Worm (Caenorhabditis elegans) whole organism, mixed stage, embryonic: ENCODE results near the gene ugt-8.
A peak's percentile ranks its signal among the peaks of the same experiment; 100 is the strongest.

Source experiments
- M03D4.4 ChIP-seq: sonication (generic microtip); optimal IDR thresholded peaks from 2 replicates; lab custom pipeline; 2017; ENCODE audit warnings: mild to moderate bottlenecking, missing genetic modification characterization, missing compliant biosample characterization
- bed-3 ChIP-seq: fragments of 200-800 bp; sonication (Bioruptor generic); optimal IDR thresholded peaks from 3 replicates; lab custom pipeline; 2018; ENCODE audit warnings: mild to moderate bottlenecking, missing genetic modification characterization, moderate library complexity, missing compliant biosample characterization
- ceh-43 ChIP-seq: fragments of 200-800 bp; sonication (Bioruptor generic); optimal IDR thresholded peaks from 2 replicates; lab custom pipeline; 2018; ENCODE audit warnings: mild to moderate bottlenecking, missing genetic modification characterization, moderate library complexity, missing compliant biosample characterization
- ceh-83 ChIP-seq: fragments of 200-800 bp; sonication (Bioruptor generic); optimal IDR thresholded peaks from 2 replicates; lab custom pipeline; 2018; ENCODE audit warnings: mild to moderate bottlenecking, missing genetic modification characterization, missing compliant biosample characterization
- ces-1 ChIP-seq: fragments of 150-350 bp; optimal IDR thresholded peaks from 2 replicates; lab custom pipeline; 2014; ENCODE audit warnings: missing biosample characterization, missing genetic modification reagents, missing genetic modification characterization
- cnd-1 ChIP-seq: fragments of 200-800 bp; sonication (Bioruptor generic); optimal IDR thresholded peaks from 2 replicates; lab custom pipeline; 2018; ENCODE audit warnings: mild to moderate bottlenecking, missing genetic modification characterization, missing compliant biosample characterization
- drap-1 ChIP-seq: fragments of 200-800 bp; sonication (Bioruptor generic); optimal IDR thresholded peaks from 3 replicates; lab custom pipeline; 2018; ENCODE audit warnings: mild to moderate bottlenecking, missing genetic modification characterization, missing compliant biosample characterization
- elt-1 ChIP-seq: sonication (generic microtip); optimal IDR thresholded peaks from 2 replicates; lab custom pipeline; 2017; ENCODE audit warnings: missing genetic modification characterization, mild to moderate bottlenecking, missing compliant biosample characterization, antibody characterized with exemption, moderate library complexity, borderline replicate concordance; ENCODE audit not compliant: insufficient read depth
- elt-3 ChIP-seq: fragments of 150-350 bp; optimal IDR thresholded peaks from 2 replicates; lab custom pipeline; 2014; ENCODE audit warnings: missing biosample characterization, missing genetic modification characterization
- flh-1 ChIP-seq: fragments of 200-800 bp; sonication (Bioruptor generic); optimal IDR thresholded peaks from 2 replicates; lab custom pipeline; 2018; ENCODE audit warnings: mild to moderate bottlenecking, missing genetic modification characterization, moderate library complexity, missing compliant biosample characterization
- ham-2 ChIP-seq: fragments of 200-800 bp; sonication (Bioruptor generic); optimal IDR thresholded peaks from 2 replicates; lab custom pipeline; 2018; ENCODE audit warnings: mild to moderate bottlenecking, missing genetic modification characterization, missing compliant biosample characterization
- hlh-1 ChIP-seq: fragments of 150-350 bp; optimal IDR thresholded peaks from 2 replicates; lab custom pipeline; 2014; ENCODE audit warnings: missing biosample characterization, missing genetic modification reagents, missing genetic modification characterization
- lin-13 ChIP-seq: fragments of 150-350 bp; optimal IDR thresholded peaks from 2 replicates; lab custom pipeline; 2014; ENCODE audit warnings: missing biosample characterization, missing genetic modification characterization
- lin-32 ChIP-seq: fragments of 200-800 bp; sonication (Bioruptor generic); optimal IDR thresholded peaks from 2 replicates; lab custom pipeline; 2018; ENCODE audit warnings: mild to moderate bottlenecking, missing genetic modification characterization, missing compliant biosample characterization
- lsy-2 ChIP-seq: fragments of 150-350 bp; optimal IDR thresholded peaks from 2 replicates; lab custom pipeline; 2014; ENCODE audit warnings: missing biosample characterization, missing genetic modification characterization
- mep-1 ChIP-seq: fragments of 150-350 bp; optimal IDR thresholded peaks from 2 replicates; lab custom pipeline; 2017; ENCODE audit warnings: missing biosample characterization, missing genetic modification reagents, missing genetic modification characterization, inconsistent platforms
- mls-2 ChIP-seq: sonication (generic microtip); optimal IDR thresholded peaks from 2 replicates; lab custom pipeline; 2016; ENCODE audit warnings: mild to moderate bottlenecking, missing genetic modification characterization, moderate library complexity, missing compliant biosample characterization
- nhr-12 ChIP-seq: fragments of 150-350 bp; optimal IDR thresholded peaks from 2 replicates; lab custom pipeline; 2014; ENCODE audit warnings: missing biosample characterization, missing genetic modification characterization
- nhr-2 ChIP-seq: fragments of 150-350 bp; optimal IDR thresholded peaks from 2 replicates; lab custom pipeline; 2014; ENCODE audit warnings: missing biosample characterization, missing genetic modification characterization
- nhr-237 ChIP-seq: fragments of 150-350 bp; optimal IDR thresholded peaks from 2 replicates; lab custom pipeline; 2014; ENCODE audit warnings: missing biosample characterization, missing genetic modification characterization
- nhr-76 ChIP-seq: sonication (generic microtip); optimal IDR thresholded peaks from 2 replicates; lab custom pipeline; 2017; ENCODE audit warnings: missing biosample characterization, missing genetic modification characterization
- pha-4 ChIP-seq: fragments of 150-350 bp; optimal IDR thresholded peaks from 2 replicates; lab custom pipeline; 2018; ENCODE audit warnings: missing biosample characterization, missing genetic modification reagents, missing genetic modification characterization
- snpc-4 ChIP-seq: fragments of 150-350 bp; optimal IDR thresholded peaks from 2 replicates; lab custom pipeline; 2014; ENCODE audit warnings: missing biosample characterization, missing genetic modification characterization
- sptf-1 ChIP-seq: sonication (generic microtip); optimal IDR thresholded peaks from 2 replicates; lab custom pipeline; 2017; ENCODE audit warnings: mild to moderate bottlenecking, missing genetic modification characterization, moderate library complexity, missing compliant biosample characterization
- tbx-8 ChIP-seq: fragments of 200-800 bp; sonication (Bioruptor generic); optimal IDR thresholded peaks from 2 replicates; lab custom pipeline; 2018; ENCODE audit warnings: mild to moderate bottlenecking, missing genetic modification characterization, moderate library complexity, missing compliant biosample characterization
- unc-120 ChIP-seq: sonication (generic microtip); optimal IDR thresholded peaks from 2 replicates; lab custom pipeline; 2017; ENCODE audit warnings: missing genetic modification characterization, missing compliant biosample characterization; ENCODE audit not compliant: poor library complexity, severe bottlenecking
- unc-39 ChIP-seq: fragments of 150-350 bp; optimal IDR thresholded peaks from 2 replicates; lab custom pipeline; 2014; ENCODE audit warnings: missing biosample characterization, missing genetic modification characterization
- unc-62 ChIP-seq: fragments of 150-350 bp; optimal IDR thresholded peaks from 2 replicates; lab custom pipeline; 2014; ENCODE audit warnings: missing biosample characterization, missing genetic modification reagents, missing genetic modification characterization
- zip-8 ChIP-seq: fragments of 150-350 bp; optimal IDR thresholded peaks from 2 replicates; lab custom pipeline; 2014; ENCODE audit warnings: missing biosample characterization, missing genetic modification characterization
- ztf-11 ChIP-seq: fragments of 150-350 bp; optimal IDR thresholded peaks from 2 replicates; lab custom pipeline; 2014; ENCODE audit warnings: missing biosample characterization, missing genetic modification characterization

ugt-8 gene

ce11 chrV:4903696-4904095 lies at the start of gene ugt-8:
TSS of gene ugt-8 (plus strand) at chrV:4903930.
- TF ChIP-seq sptf-1 = no peak
- TF ChIP-seq tbx-8 = no peak
- no peak for TF ChIP-seq lin-13 (tag; lab: Kevin White, UChicago)
- no peak for TF ChIP-seq lsy-2 (tag; lab: Kevin White, UChicago)

- TF ChIP-seq lin-13 (tag; lab: Kevin White, UChicago) (no peak), lin-32 (GFP tag; lab: Kevin White, UChicago) (no peak), pha-4 (tag; lab: Kevin White, UChicago) (no peak), unc-39 (tag; lab: Kevin White, UChicago) (no peak), flh-1 (GFP tag; lab: Kevin White, UChicago) (no peak), mls-2 (no peak), cnd-1 (tag; lab: Kevin White, UChicago) (no peak), lsy-2 (tag; lab: Kevin White, UChicago) (no peak), elt-3 (tag; lab: Kevin White, UChicago) (no peak), ceh-43 (GFP tag; lab: Kevin White, UChicago) (no peak), nhr-237 (no peak), hlh-1 (tag; lab: Kevin White, UChicago) (no peak), ham-2 (GFP tag; lab: Kevin White, UChicago) (no peak), nhr-12 (tag; lab: Kevin White, UChicago) (no peak)
Observed at ce11 chrV:4857561-4857960, 46.2 kb upstream of the ugt-8 start.

ce11 chrV:4860525-4860924 lies 43.2 kb upstream of the ugt-8 start:
- TF ChIP-seq unc-120 (tag; lab: Kevin White, UChicago) (peak; percentile 20), ces-1 (GFP tag; lab: Kevin White, UChicago) (peak; percentile 39), unc-62 (GFP tag; lab: Kevin White, UChicago) (peak; percentile 37), elt-3 (tag; lab: Kevin White, UChicago) (no peak), ceh-43 (GFP tag; lab: Kevin White, UChicago) (no peak), sptf-1 (peak; percentile 12), mep-1 (tag; lab: Kevin White, UChicago) (peak; percentile 13), lin-32 (GFP tag; lab: Kevin White, UChicago) (no peak), ztf-11 (tag; lab: Kevin White, UChicago) (no peak)

- TF ChIP-seq lsy-2 (tag; lab: Kevin White, UChicago) (no peak), zip-8 (tag; lab: Kevin White, UChicago) (peak; percentile 43)
Observed at ce11 chrV:4862737-4863136, 41.0 kb upstream of the ugt-8 start, which contains the start of gene C37H5.13. TSS of gene C37H5.13 (minus strand) at chrV:4862965.

- TF ChIP-seq elt-1 (tag; lab: Kevin White, UChicago) (no peak), drap-1 (GFP tag; lab: Kevin White, UChicago) (no peak), pha-4 (tag; lab: Kevin White, UChicago) (no peak)
Observed at ce11 chrV:4864330-4864729, 39.4 kb upstream of the ugt-8 start.

ce11 chrV:4865364-4865763 lies 38.4 kb upstream of the ugt-8 start, which contains the start of gene srd-32:
TSS of gene srd-32 (plus strand) at chrV:4865664.
- no peak for TF ChIP-seq ceh-43 (GFP tag; lab: Kevin White, UChicago)
- no peak for TF ChIP-seq ham-2 (GFP tag; lab: Kevin White, UChicago)
- no peak for TF ChIP-seq ztf-11 (tag; lab: Kevin White, UChicago)
- no peak for TF ChIP-seq M03D4.4 (tag; lab: Kevin White, UChicago)
- TF ChIP-seq tbx-8 = no peak
- TF ChIP-seq flh-1 (GFP tag; lab: Kevin White, UChicago) = no peak
- TF ChIP-seq nhr-12 (tag; lab: Kevin White, UChicago) = no peak
- TF ChIP-seq bed-3 (GFP tag; lab: Kevin White, UChicago) = no peak
- TF ChIP-seq snpc-4 (tag; lab: Kevin White, UChicago) = no peak
- TF ChIP-seq pha-4 (tag; lab: Kevin White, UChicago) = no peak
- TF ChIP-seq nhr-2 (tag; lab: Kevin White, UChicago) = no peak
- no peak for TF ChIP-seq ceh-83
- TF ChIP-seq unc-120 (tag; lab: Kevin White, UChicago) = no peak
- no peak for TF ChIP-seq lsy-2 (tag; lab: Kevin White, UChicago)
- TF ChIP-seq hlh-1 (tag; lab: Kevin White, UChicago) = no peak
- TF ChIP-seq ces-1 (GFP tag; lab: Kevin White, UChicago) = no peak
- TF ChIP-seq drap-1 (GFP tag; lab: Kevin White, UChicago) = no peak
- TF ChIP-seq nhr-76 (tag; lab: Kevin White, UChicago) = no peak
